Worm (Caenorhabditis elegans): ENCODE measurements around the gene cpna-3.

Gene cpna-3

DNA sequence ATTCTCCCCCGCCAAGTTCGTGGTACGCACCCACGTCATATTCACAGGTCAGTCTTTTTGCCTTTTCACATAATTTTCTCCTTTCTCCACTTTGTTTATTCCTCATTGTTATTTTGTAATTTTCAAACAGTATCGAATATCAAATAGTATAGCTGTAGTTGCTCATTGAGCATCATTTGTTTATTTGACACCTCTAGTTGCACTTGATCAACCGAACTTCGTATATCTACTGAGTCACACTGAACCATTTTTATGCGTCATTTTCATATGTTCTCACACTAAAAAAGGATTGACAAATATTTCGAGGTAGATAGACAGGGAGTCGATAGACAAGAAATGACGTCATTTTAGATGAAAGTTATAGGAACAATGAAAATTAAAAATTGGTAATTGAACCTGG lies 23.6 kb downstream of the cpna-3 start:
- TF ChIP-seq mep-1 (tag; optimal IDR thresholded peaks at IDR 0.05) = no peak
- TF ChIP-seq zip-8 (tag; optimal IDR thresholded peaks at IDR 0.05) = peak; percentile 26

ce11 chrIV:9121545-9121944 lies 24.9 kb downstream of the cpna-3 start:
- TF ChIP-seq nhr-237 (tag; optimal IDR thresholded peaks at IDR 0.05) (no peak), mab-5 (tag; optimal IDR thresholded peaks at IDR 0.05) (no peak), ham-2 (GFP tag; optimal IDR thresholded peaks at IDR 0.05) (no peak), mep-1 (tag; optimal IDR thresholded peaks at IDR 0.05) (peak; percentile 4), hlh-1 (tag; optimal IDR thresholded peaks at IDR 0.05) (peak; percentile 54)

- no peak for TF ChIP-seq unc-120 (tag; optimal IDR thresholded peaks at IDR 0.05; ENCODE audit: poor library complexity, severe bottlenecking)
- TF ChIP-seq blmp-1 (tag; optimal IDR thresholded peaks at IDR 0.05) = no peak
- no peak for TF ChIP-seq elt-1 (tag; optimal IDR thresholded peaks at IDR 0.05; ENCODE audit: borderline replicate concordance, insufficient read depth)
- no peak for TF ChIP-seq lin-32 (GFP tag; optimal IDR thresholded peaks at IDR 0.05)
- no peak for TF ChIP-seq tbx-8 (GFP tag; optimal IDR thresholded peaks at IDR 0.05)
- no peak for TF ChIP-seq nhr-28 (tag; optimal IDR thresholded peaks at IDR 0.05)
- TF ChIP-seq ceh-43 (GFP tag; optimal IDR thresholded peaks at IDR 0.05) = no peak
- no peak for TF ChIP-seq mep-1 (tag; optimal IDR thresholded peaks at IDR 0.05)
- no peak for TF ChIP-seq nhr-12 (tag; optimal IDR thresholded peaks at IDR 0.05)
- TF ChIP-seq snpc-4 (tag; optimal IDR thresholded peaks at IDR 0.05) = no peak
- no peak for TF ChIP-seq nhr-76 (tag; optimal IDR thresholded peaks at IDR 0.05)
- no peak for TF ChIP-seq elt-3 (tag; optimal IDR thresholded peaks at IDR 0.05)
- TF ChIP-seq lsy-2 (tag; optimal IDR thresholded peaks at IDR 0.05) = no peak
- TF ChIP-seq cnd-1 (tag; optimal IDR thresholded peaks at IDR 0.05) = no peak
- no peak for TF ChIP-seq bed-3 (GFP tag; optimal IDR thresholded peaks at IDR 0.05)
- TF ChIP-seq sptf-1 (tag; optimal IDR thresholded peaks at IDR 0.05) = no peak
- no peak for TF ChIP-seq nhr-237 (tag; optimal IDR thresholded peaks at IDR 0.05)
- TF ChIP-seq mls-2 (tag; optimal IDR thresholded peaks at IDR 0.05) = no peak
Measured at ce11 chrIV:9130605-9131004, 34.0 kb downstream of the cpna-3 start.

- TF ChIP-seq M03D4.4 (tag; optimal IDR thresholded peaks at IDR 0.05) (no peak), drap-1 (GFP tag; optimal IDR thresholded peaks at IDR 0.05) (no peak), hlh-1 (tag; optimal IDR thresholded peaks at IDR 0.05) (no peak), pha-4 (tag; optimal IDR thresholded peaks at IDR 0.05) (no peak), sptf-1 (tag; optimal IDR thresholded peaks at IDR 0.05) (no peak), mab-5 (tag; optimal IDR thresholded peaks at IDR 0.05) (no peak), tbx-8 (GFP tag; optimal IDR thresholded peaks at IDR 0.05) (no peak), elt-3 (tag; optimal IDR thresholded peaks at IDR 0.05) (no peak), lin-32 (GFP tag; optimal IDR thresholded peaks at IDR 0.05) (no peak), nhr-28 (tag; optimal IDR thresholded peaks at IDR 0.05) (no peak), snpc-4 (tag; optimal IDR thresholded peaks at IDR 0.05) (no peak), ceh-83 (GFP tag; optimal IDR thresholded peaks at IDR 0.05) (no peak), bed-3 (GFP tag; optimal IDR thresholded peaks at IDR 0.05) (no peak), unc-62 (GFP tag; optimal IDR thresholded peaks at IDR 0.05) (no peak), flh-1 (GFP tag; optimal IDR thresholded peaks at IDR 0.05) (no peak), ces-1 (GFP tag; optimal IDR thresholded peaks at IDR 0.05) (no peak), unc-39 (tag; optimal IDR thresholded peaks at IDR 0.05) (no peak), zip-8 (tag; optimal IDR thresholded peaks at IDR 0.05) (no peak), sem-2 (GFP tag; optimal IDR thresholded peaks at IDR 0.05) (no peak), mls-2 (tag; optimal IDR thresholded peaks at IDR 0.05) (no peak)
Measured at ce11 chrIV:9135377-9135776, 38.7 kb downstream of the cpna-3 start, which contains the start of gene delm-1. TSS of gene delm-1 (minus strand) at chrIV:9135477.

ce11 chrIV:9140172-9140805 lies 43.6 kb downstream of the cpna-3 start:
- TF ChIP-seq ham-2 (GFP tag; optimal IDR thresholded peaks at IDR 0.05) (no peak), bed-3 (GFP tag; optimal IDR thresholded peaks at IDR 0.05) (no peak), sem-2 (GFP tag; optimal IDR thresholded peaks at IDR 0.05) (no peak), ztf-11 (tag; optimal IDR thresholded peaks at IDR 0.05) (no peak), ceh-39 (tag; optimal IDR thresholded peaks at IDR 0.05) (no peak), elt-3 (tag; optimal IDR thresholded peaks at IDR 0.05) (no peak), blmp-1 (tag; optimal IDR thresholded peaks at IDR 0.05) (no peak), mep-1 (tag; optimal IDR thresholded peaks at IDR 0.05) (no peak), unc-120 (tag; optimal IDR thresholded peaks at IDR 0.05; ENCODE audit: poor library complexity, severe bottlenecking) (no peak), nhr-76 (tag; optimal IDR thresholded peaks at IDR 0.05) (no peak), unc-62 (GFP tag; optimal IDR thresholded peaks at IDR 0.05) (no peak)

Measured in whole organism, mixed stage, embryonic.